Worm (Caenorhabditis elegans) whole organism, L4/young adult: ENCODE data around the gene sahd-1.
"Not testable (repeated sequence)": the region's sequence is repeated elsewhere in the genome, so short reads cannot be mapped to it uniquely, and the experiment has no call there.

Source experiments
- W03F9.2 ChIP-seq: fragments of 150-350 bp; optimal IDR thresholded peaks from 2 replicates; lab custom pipeline; 2014; ENCODE audit warnings: missing biosample characterization, missing genetic modification characterization
- dao-5 ChIP-seq: sonication (generic microtip); optimal IDR thresholded peaks from 2 replicates; lab custom pipeline; 2016; ENCODE audit warnings: missing genotype, missing genetic modification characterization, moderate library complexity, missing compliant biosample characterization
- him-1 ChIP-seq: sonication (generic microtip); optimal IDR thresholded peaks from 2 replicates; lab custom pipeline; 2016; ENCODE audit warnings: missing genotype, missing genetic modification reagents, missing genetic modification characterization, missing compliant biosample characterization

sahd-1 gene

ce11 chrII:5541685-5542084 is 26.9 kb upstream of the sahd-1 start, which contains the start of gene C17C3.24:
Gene C17C3.24 (minus strand): TSS chrII:5541785.
- TF ChIP-seq dao-5 (tag; lab: Kevin White, UChicago) (no peak), W03F9.2 (tag; lab: Kevin White, UChicago) (no peak), him-1 (tag; lab: Kevin White, UChicago) (no peak)

ce11 chrII:5540113-5540512 is 25.4 kb upstream of the sahd-1 start, which contains the start of gene hlh-27:
Gene hlh-27 (minus strand): TSS chrII:5540213.
- TF ChIP-seq W03F9.2, dao-5, him-1 (tag; lab: Kevin White, UChicago): not testable (repeated sequence)

ce11 chrII:5537524-5537923 is 22.8 kb upstream of the sahd-1 start, which contains the start of gene C17C3.11:
Gene C17C3.11 (plus strand): TSS chrII:5537824.
- TF ChIP-seq dao-5 (tag; lab: Kevin White, UChicago) = no peak
- TF ChIP-seq W03F9.2 (tag; lab: Kevin White, UChicago) = no peak
- TF ChIP-seq him-1 (tag; lab: Kevin White, UChicago) = no peak

- no peak for TF ChIP-seq W03F9.2 (tag; lab: Kevin White, UChicago)
- no peak for TF ChIP-seq dao-5 (tag; lab: Kevin White, UChicago)
- TF ChIP-seq him-1 (tag; lab: Kevin White, UChicago) = no peak
These were observed 22.3 kb upstream of the sahd-1 start for ce11 chrII:5537078-5537477.

- not testable (repeated sequence) for TF ChIP-seq W03F9.2, him-1, dao-5 (tag; lab: Kevin White, UChicago)
These were observed 20.2 kb upstream of the sahd-1 start, which contains the start of gene hlh-25 for ce11 chrII:5534939-5535338. Gene hlh-25 (plus strand): TSS chrII:5535239.

- TF ChIP-seq him-1 (tag; lab: Kevin White, UChicago) (no peak), W03F9.2 (tag; lab: Kevin White, UChicago) (no peak), dao-5 (tag; lab: Kevin White, UChicago) (no peak)
These were observed 18.9 kb upstream of the sahd-1 start, which contains the start of gene hlh-26 for ce11 chrII:5533642-5534041. Gene hlh-26 (minus strand): TSS chrII:5533742.

ce11 chrII:5531855-5532328 is 17.1 kb upstream of the sahd-1 start, which contains the start of gene C17C3.9:
Gene C17C3.9 (minus strand): TSS chrII:5532278.
- TF ChIP-seq W03F9.2 (tag; lab: Kevin White, UChicago) (no peak), him-1 (tag; lab: Kevin White, UChicago) (no peak), dao-5 (tag; lab: Kevin White, UChicago) (no peak)

ce11 chrII:5527841-5528240 is 13.1 kb upstream of the sahd-1 start, which contains the start of gene ZK177.1:
Gene ZK177.1 (plus strand): TSS chrII:5528141.
- TF ChIP-seq W03F9.2 (tag; lab: Kevin White, UChicago) (no peak), him-1 (tag; lab: Kevin White, UChicago) (no peak), dao-5 (tag; lab: Kevin White, UChicago) (no peak)

- TF ChIP-seq dao-5 (tag; lab: Kevin White, UChicago) = no peak
- TF ChIP-seq W03F9.2 (tag; lab: Kevin White, UChicago) = no peak
- TF ChIP-seq him-1 (tag; lab: Kevin White, UChicago) = no peak
These were observed 10.6 kb upstream of the sahd-1 start, which contains the start of gene tbx-35 for ce11 chrII:5525297-5525696. Gene tbx-35 (minus strand): TSS chrII:5525397.

ce11 chrII:5522637-5523036 is 7.9 kb upstream of the sahd-1 start, which contains the start of gene ZK177.11:
Gene ZK177.11 (plus strand): TSS chrII:5522937.
- TF ChIP-seq dao-5 (tag; lab: Kevin White, UChicago) (no peak), W03F9.2 (tag; lab: Kevin White, UChicago) (no peak), him-1 (tag; lab: Kevin White, UChicago) (no peak)

- TF ChIP-seq him-1 (tag; lab: Kevin White, UChicago) (no peak), dao-5 (tag; lab: Kevin White, UChicago) (no peak), W03F9.2 (tag; lab: Kevin White, UChicago) (no peak)
These were observed 6.7 kb upstream of the sahd-1 start, which contains the start of gene ZK177.12 for ce11 chrII:5521411-5521810. Gene ZK177.12 (plus strand): TSS chrII:5521711.

- TF ChIP-seq him-1 (tag; lab: Kevin White, UChicago) = no peak
- no peak for TF ChIP-seq W03F9.2 (tag; lab: Kevin White, UChicago)
- no peak for TF ChIP-seq dao-5 (tag; lab: Kevin White, UChicago)
These were observed 4.2 kb upstream of the sahd-1 start, which contains the start of gene ZK177.2 for ce11 chrII:5518910-5519309. Gene ZK177.2 (plus strand): TSS chrII:5519210.

ce11 chrII:5518055-5518454 is 3.3 kb upstream of the sahd-1 start:
- TF ChIP-seq dao-5 (tag; lab: Kevin White, UChicago) (no peak), him-1 (tag; lab: Kevin White, UChicago) (no peak), W03F9.2 (tag; lab: Kevin White, UChicago) (no peak)
